Fruit fly (Drosophila melanogaster): ENCODE results near the gene yl.
A peak's percentile ranks its signal among the peaks of the same experiment; 100 is the strongest.

Gene yl

DNA sequence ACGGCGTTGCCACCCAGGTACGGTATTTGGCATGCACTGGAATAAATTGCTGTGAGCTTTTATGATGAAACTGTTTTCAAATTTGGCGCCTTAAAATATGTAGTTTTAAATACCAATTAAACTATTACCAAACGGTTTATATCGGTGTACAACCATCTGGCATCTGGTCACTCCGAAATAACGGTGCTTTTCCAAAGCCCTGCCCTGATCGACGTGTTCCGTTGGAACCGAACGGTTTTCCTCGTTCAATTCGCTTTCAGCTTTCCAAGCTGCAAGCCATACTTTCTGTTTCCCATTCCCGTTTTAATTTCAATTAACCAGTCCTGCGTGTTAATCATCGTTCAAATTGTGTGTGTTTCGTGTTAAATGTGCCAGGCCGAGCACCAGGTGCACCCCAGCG lies at the start of gene yl:
Gene yl (plus strand): TSS at position 202 of the 400 bp plus-strand sequence.
- no peak for TF ChIP-seq CG15710 (tag; optimal IDR thresholded peaks at IDR 0.05)
- no peak for TF ChIP-seq Pif1B (GFP tag; optimal IDR thresholded peaks at IDR 0.05)
- no peak for TF ChIP-seq CG4496 (GFP tag; IDR thresholded peaks at IDR 0.05)
- no peak for TF ChIP-seq CG12605 (GFP tag; IDR thresholded peaks at IDR 0.05)

DNA sequence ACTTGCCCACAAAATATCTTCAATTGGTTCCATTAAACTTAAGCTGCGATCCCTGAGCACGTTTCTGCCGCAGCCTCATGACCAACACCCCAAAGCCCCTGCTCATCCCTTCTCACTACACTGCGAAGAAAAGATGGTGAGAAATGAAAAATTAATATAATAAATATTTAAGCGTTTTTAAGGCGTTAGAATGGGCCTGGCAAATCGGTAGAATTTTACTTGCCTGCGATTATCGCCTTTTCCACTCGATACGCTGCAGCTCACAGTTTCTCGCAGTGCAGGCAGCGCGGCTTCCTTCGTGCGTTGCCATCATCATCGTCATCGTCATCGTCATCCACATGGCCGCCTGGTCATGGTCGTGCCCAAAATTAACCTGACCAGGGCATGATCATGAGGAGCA lies 44.8 kb upstream of the yl start:
- TF ChIP-seq Pif1B (GFP tag; optimal IDR thresholded peaks at IDR 0.05) (peak; percentile 7), Snoo (tag; optimal IDR thresholded peaks at IDR 0.05) (no peak), CG14655 (GFP tag; optimal IDR thresholded peaks at IDR 0.05) (peak; percentile 61), CG9948 (tag; optimal IDR thresholded peaks at IDR 0.05) (peak; percentile 31), Pif1A (GFP tag; optimal IDR thresholded peaks at IDR 0.05) (no peak), CG17806 (tag; optimal IDR thresholded peaks at IDR 0.05) (peak; percentile 29), D1 (tag; optimal IDR thresholded peaks at IDR 0.05) (no peak), CG4496 (GFP tag; IDR thresholded peaks at IDR 0.05) (peak; percentile 53; the same call in 1 of the 3 replicates), CG8159 (tag; optimal IDR thresholded peaks at IDR 0.05) (peak; percentile 18), fd96Ca (GFP tag; IDR thresholded peaks at IDR 0.05) (peak; percentile 22; the same call in 1 of the 3 replicates), Ets98B (GFP tag; IDR thresholded peaks at IDR 0.05) (0 out of 2 replicates have a peak, but pooled peaks have one; percentile 35), CG8301 (tag; optimal IDR thresholded peaks at IDR 0.05) (peak; percentile 41)

DNA sequence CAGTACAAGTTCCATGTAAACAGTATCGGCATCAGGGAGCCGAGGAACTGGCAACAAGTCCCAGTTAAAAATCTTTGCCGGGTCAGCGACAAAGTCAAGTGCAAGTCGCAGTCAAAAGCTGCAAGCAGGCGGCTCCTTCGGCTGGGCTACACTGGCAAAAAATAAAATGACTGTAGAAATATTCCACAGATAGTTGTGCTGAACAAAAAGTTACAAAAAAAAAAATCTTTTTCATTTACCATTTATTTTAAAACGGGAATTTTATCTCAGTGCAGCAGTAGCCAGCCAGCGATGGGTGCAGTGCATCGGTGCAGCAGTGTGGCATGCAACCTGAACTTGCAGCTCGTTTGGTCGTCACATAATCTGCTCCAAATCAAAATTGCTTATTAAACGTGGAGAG lies 43.7 kb upstream of the yl start:
- TF ChIP-seq CG34367 (tag; optimal IDR thresholded peaks at IDR 0.05) (peak; percentile 6), CG15710 (tag; optimal IDR thresholded peaks at IDR 0.05) (peak; percentile 38), CG8301 (tag; optimal IDR thresholded peaks at IDR 0.05) (peak; percentile 35), CG32121 (GFP tag; IDR thresholded peaks at IDR 0.05) (peak; percentile 58; the same call in 1 of the 2 replicates), CG17806 (tag; optimal IDR thresholded peaks at IDR 0.05) (peak; percentile 51), Pif1A (GFP tag; optimal IDR thresholded peaks at IDR 0.05) (peak; percentile 39), CG14655 (GFP tag; optimal IDR thresholded peaks at IDR 0.05) (peak; percentile 45), Snoo (tag; optimal IDR thresholded peaks at IDR 0.05) (no peak), fd96Ca (GFP tag; IDR thresholded peaks at IDR 0.05) (peak; percentile 85), rn (GFP tag; IDR thresholded peaks at IDR 0.05) (no peak), CG13204 (GFP tag; optimal IDR thresholded peaks at IDR 0.05) (no peak), Ets98B (GFP tag; IDR thresholded peaks at IDR 0.05) (peak; percentile 63), CG4496 (GFP tag; IDR thresholded peaks at IDR 0.05) (peak; percentile 68), CG9948 (tag; optimal IDR thresholded peaks at IDR 0.05) (peak; percentile 20), CG8159 (tag; optimal IDR thresholded peaks at IDR 0.05) (peak; percentile 14), CG12605 (GFP tag; IDR thresholded peaks at IDR 0.05) (peak; percentile 52; the same call in 1 of the 2 replicates)

DNA sequence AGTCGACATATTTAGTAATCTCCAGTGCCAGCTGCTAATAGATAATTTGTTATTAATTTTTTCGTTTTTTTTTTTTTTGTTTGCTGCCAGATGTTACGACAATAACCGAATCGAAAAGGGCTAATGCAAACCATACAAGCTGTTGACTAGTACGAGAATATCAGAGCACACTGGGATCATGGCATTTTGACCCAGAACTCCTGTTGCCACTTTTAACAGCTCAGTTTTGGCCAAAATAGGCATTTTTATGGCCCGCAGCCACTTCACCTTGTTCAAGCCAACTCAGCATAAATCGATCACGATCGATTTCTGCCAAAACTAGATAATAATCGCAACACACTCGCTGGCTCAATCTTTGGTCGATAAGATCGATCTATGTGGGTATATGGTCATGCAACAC lies 41.1 kb upstream of the yl start, which contains the start of gene CG12479:
Gene CG12479 (minus strand): TSS at position 101 of the 400 bp plus-strand sequence.
- TF ChIP-seq Snoo (tag; optimal IDR thresholded peaks at IDR 0.05) (no peak), Ets98B (GFP tag; IDR thresholded peaks at IDR 0.05) (no peak), fd96Ca (GFP tag; IDR thresholded peaks at IDR 0.05) (no peak), CG9948 (tag; optimal IDR thresholded peaks at IDR 0.05) (no peak), D1 (tag; optimal IDR thresholded peaks at IDR 0.05) (no peak), Pif1B (GFP tag; optimal IDR thresholded peaks at IDR 0.05) (no peak), CG14655 (GFP tag; optimal IDR thresholded peaks at IDR 0.05) (no peak), CG13204 (GFP tag; optimal IDR thresholded peaks at IDR 0.05) (no peak), CG8159 (tag; optimal IDR thresholded peaks at IDR 0.05) (no peak), CG32121 (GFP tag; IDR thresholded peaks at IDR 0.05) (no peak), CG8301 (tag; optimal IDR thresholded peaks at IDR 0.05) (no peak), EcR (GFP tag; optimal IDR thresholded peaks at IDR 0.05) (no peak), CG12605 (GFP tag; IDR thresholded peaks at IDR 0.05) (no peak), Pif1A (GFP tag; optimal IDR thresholded peaks at IDR 0.05) (no peak), gl (tag; optimal IDR thresholded peaks at IDR 0.05) (no peak), CG15710 (tag; optimal IDR thresholded peaks at IDR 0.05) (no peak)

DNA sequence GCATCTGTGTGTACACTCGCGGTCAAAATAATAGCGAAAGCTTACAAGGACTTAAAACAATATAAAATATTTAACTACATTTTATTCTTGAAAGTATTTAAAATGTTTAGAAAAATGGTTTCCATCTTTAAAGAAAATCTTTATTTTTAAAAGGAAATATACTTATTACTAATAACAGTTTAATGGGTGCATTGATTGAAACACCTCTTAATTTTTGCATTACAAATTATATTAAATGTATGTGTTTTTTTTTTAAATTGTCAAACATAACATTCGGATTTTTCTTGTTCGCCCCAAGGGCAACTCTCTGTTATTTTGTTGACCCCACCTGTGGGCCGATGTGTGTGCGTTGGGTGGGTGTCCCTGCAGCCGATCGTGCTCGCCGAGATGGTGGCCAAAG lies 39.3 kb upstream of the yl start:
- TF ChIP-seq CG17806 (tag; optimal IDR thresholded peaks at IDR 0.05) (peak; percentile 3), rn (GFP tag; IDR thresholded peaks at IDR 0.05) (no peak), gl (tag; optimal IDR thresholded peaks at IDR 0.05) (no peak), CG13204 (GFP tag; optimal IDR thresholded peaks at IDR 0.05) (no peak), CG8301 (tag; optimal IDR thresholded peaks at IDR 0.05) (no peak), CG8159 (tag; optimal IDR thresholded peaks at IDR 0.05) (peak; percentile 51), CG4496 (GFP tag; IDR thresholded peaks at IDR 0.05) (no peak), Snoo (tag; optimal IDR thresholded peaks at IDR 0.05) (no peak), CG14655 (GFP tag; optimal IDR thresholded peaks at IDR 0.05) (peak; percentile 67), CG9948 (tag; optimal IDR thresholded peaks at IDR 0.05) (peak; percentile 53), CG15710 (tag; optimal IDR thresholded peaks at IDR 0.05) (peak; percentile 33), fd96Ca (GFP tag; IDR thresholded peaks at IDR 0.05) (no peak), CG12605 (GFP tag; IDR thresholded peaks at IDR 0.05) (no peak), EcR (GFP tag; optimal IDR thresholded peaks at IDR 0.05) (no peak), CG34367 (tag; optimal IDR thresholded peaks at IDR 0.05) (no peak), Pif1A (GFP tag; optimal IDR thresholded peaks at IDR 0.05) (no peak), CG10348 (GFP tag; IDR thresholded peaks at IDR 0.05) (no peak), CG32121 (GFP tag; IDR thresholded peaks at IDR 0.05) (no peak), D1 (tag; optimal IDR thresholded peaks at IDR 0.05) (no peak), Ets98B (GFP tag; IDR thresholded peaks at IDR 0.05) (no peak), Pif1B (GFP tag; optimal IDR thresholded peaks at IDR 0.05) (no peak)

DNA sequence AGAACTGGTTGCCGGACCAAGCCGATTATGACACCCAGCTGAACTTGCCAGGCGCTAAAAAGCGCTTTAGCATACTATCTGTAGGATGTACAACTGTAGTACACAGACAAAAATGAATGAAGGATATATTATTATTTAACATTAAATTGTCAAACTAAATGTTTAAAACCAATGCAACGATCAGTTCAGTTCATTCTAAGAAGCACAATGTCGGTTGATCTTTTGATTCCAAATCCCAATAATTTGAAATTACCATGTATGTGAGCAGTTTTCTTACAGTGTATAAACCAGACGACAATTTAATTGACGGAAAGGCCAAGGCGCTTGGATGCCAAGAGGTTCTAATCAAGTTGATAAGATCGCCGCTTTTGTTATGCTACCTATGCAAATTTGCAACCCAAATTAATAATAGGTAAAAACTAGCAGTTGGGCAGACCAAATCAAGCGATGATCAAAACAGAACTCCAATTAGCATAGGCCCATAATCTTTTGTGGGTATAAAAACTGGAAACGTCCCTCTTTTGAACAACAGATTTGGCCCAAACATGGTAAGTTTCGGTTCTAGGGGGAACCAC lies 23.9 kb upstream of the yl start, which contains the start of gene CG12480:
Gene CG12480 (plus strand): TSS at position 525 of the 575 bp plus-strand sequence.
- TF ChIP-seq CG17806 (tag; optimal IDR thresholded peaks at IDR 0.05): no peak
- TF ChIP-seq CG14655 (GFP tag; optimal IDR thresholded peaks at IDR 0.05): peak; percentile 13
- TF ChIP-seq CG4496 (GFP tag; IDR thresholded peaks at IDR 0.05): 0 out of 3 replicates have a peak, but pooled peaks have one; percentile 47
